Fruit fly (Drosophila melanogaster) whole organism, embryonic: Measurements from ENCODE around the gene CG12112.

Source experiments
- Abd-B ChIP-seq: fragments of 200-800 bp; sonication (Bioruptor generic); optimal IDR thresholded peaks from 2 replicates; lab custom pipeline; 2018; ENCODE audit warnings: missing biosample characterization, mild to moderate bottlenecking, missing genetic modification characterization, moderate library complexity
- Ada2b ChIP-seq: fragments of 200-800 bp; sonication (Bioruptor generic); IDR thresholded peaks from 2 replicates; pipeline ENCODE4 v1.3.6; 2022; ENCODE audit warnings: missing biosample characterization, missing genetic modification characterization
- C15 ChIP-seq: fragments of 200-800 bp; sonication (Bioruptor generic); IDR thresholded peaks from 3 replicates; pipeline ENCODE4 v1.3.6; 2022; ENCODE audit warnings: missing biosample characterization, missing genetic modification characterization
- CG10209 ChIP-seq: fragments of 200-800 bp; sonication (Bioruptor generic); optimal IDR thresholded peaks from 3 replicates; lab custom pipeline; 2017; ENCODE audit warnings: missing biosample characterization, mild to moderate bottlenecking, missing genetic modification characterization, missing genetic modification reagents
- CG10543 ChIP-seq: fragments of 200-800 bp; sonication (Bioruptor generic); optimal IDR thresholded peaks from 3 replicates; lab custom pipeline; 2017; ENCODE audit warnings: missing biosample characterization, mild to moderate bottlenecking, missing genetic modification characterization, moderate library complexity
- CG11504 ChIP-seq: fragments of 200-800 bp; sonication (Bioruptor generic); optimal IDR thresholded peaks from 3 replicates; lab custom pipeline; 2019; ENCODE audit warnings: missing biosample characterization, mild to moderate bottlenecking, missing genetic modification characterization, moderate library complexity
- CG11560 ChIP-seq: fragments of 200-800 bp; sonication (Bioruptor generic); IDR thresholded peaks from 3 replicates; pipeline ENCODE4 v1.3.6; 2022; ENCODE audit warnings: missing biosample characterization, missing genetic modification characterization
- CG11695 ChIP-seq: fragments of 200-800 bp; sonication (Bioruptor generic); IDR thresholded peaks from 3 replicates; pipeline ENCODE4 v1.3.6; 2022; ENCODE audit warnings: missing biosample characterization, missing genetic modification characterization
- CG12155 ChIP-seq: fragments of 200-800 bp; sonication (Bioruptor generic); optimal IDR thresholded peaks from 3 replicates; lab custom pipeline; 2016; ENCODE audit warnings: missing biosample characterization, missing genetic modification characterization
- CG14965 ChIP-seq: fragments of 200-800 bp; sonication (Bioruptor generic); optimal IDR thresholded peaks from 2 replicates; lab custom pipeline; 2016; ENCODE audit warnings: missing biosample characterization, missing genetic modification characterization, borderline replicate concordance
- CG15696 ChIP-seq: fragments of 200-800 bp; sonication (Bioruptor generic); optimal IDR thresholded peaks from 2 replicates; lab custom pipeline; 2019; ENCODE audit warnings: missing biosample characterization, mild to moderate bottlenecking, missing genetic modification characterization, moderate library complexity
- CG17802 ChIP-seq: fragments of 200-800 bp; sonication (Bioruptor generic); optimal IDR thresholded peaks from 2 replicates; lab custom pipeline; 2018; ENCODE audit warnings: missing biosample characterization, mild to moderate bottlenecking, missing genetic modification characterization, moderate library complexity
- CG18011 ChIP-seq: fragments of 200-800 bp; sonication (Bioruptor generic); optimal IDR thresholded peaks from 2 replicates; lab custom pipeline; 2017; ENCODE audit warnings: missing biosample characterization, missing genetic modification characterization, mild to moderate bottlenecking, moderate library complexity, missing genotype
- CG1832 ChIP-seq: fragments of 200-800 bp; sonication (Bioruptor generic); optimal IDR thresholded peaks from 2 replicates; lab custom pipeline; 2017; ENCODE audit warnings: missing biosample characterization, mild to moderate bottlenecking, missing genetic modification characterization, inconsistent platforms
- CG2875 ChIP-seq: fragments of 200-800 bp; sonication (Bioruptor generic); optimal IDR thresholded peaks from 2 replicates; lab custom pipeline; 2017; ENCODE audit warnings: missing biosample characterization, mild to moderate bottlenecking, missing genetic modification characterization, missing genetic modification reagents
- CG30020 ChIP-seq: fragments of 200-800 bp; optimal IDR thresholded peaks from 2 replicates; lab custom pipeline; 2019; ENCODE audit warnings: missing biosample characterization, mild to moderate bottlenecking, missing genetic modification characterization, moderate library complexity
- CG32767 ChIP-seq: fragments of 200-800 bp; sonication (Bioruptor generic); IDR thresholded peaks from 2 replicates; pipeline ENCODE4 v1.3.6; 2022; ENCODE audit warnings: missing biosample characterization, missing genetic modification characterization
- CG3995 ChIP-seq: fragments of 200-800 bp; sonication (Bioruptor generic); optimal IDR thresholded peaks from 3 replicates; lab custom pipeline; 2016; ENCODE audit warnings: missing biosample characterization, missing genetic modification characterization
- CG6765 ChIP-seq: fragments of 200-800 bp; sonication (Bioruptor generic); optimal IDR thresholded peaks from 3 replicates; lab custom pipeline; 2017; ENCODE audit warnings: missing biosample characterization, mild to moderate bottlenecking, missing genetic modification characterization
- CG6854 ChIP-seq: fragments of 200-800 bp; sonication (Bioruptor generic); optimal IDR thresholded peaks from 3 replicates; lab custom pipeline; 2017; ENCODE audit warnings: missing biosample characterization, mild to moderate bottlenecking, missing genetic modification characterization
- CG7556 ChIP-seq: fragments of 200-800 bp; sonication (Bioruptor generic); optimal IDR thresholded peaks from 2 replicates; lab custom pipeline; 2017; ENCODE audit warnings: missing biosample characterization, mild to moderate bottlenecking, missing genetic modification characterization
- CG9609 ChIP-seq: fragments of 200-800 bp; sonication (Bioruptor generic); optimal IDR thresholded peaks from 3 replicates; lab custom pipeline; 2016; ENCODE audit warnings: missing biosample characterization, missing genetic modification characterization
- CG9932 ChIP-seq: fragments of 200-800 bp; sonication (Bioruptor generic); IDR thresholded peaks from 2 replicates; pipeline ENCODE4 v1.3.6; 2022; ENCODE audit warnings: missing biosample characterization, missing genetic modification characterization
- Chrac-16 ChIP-seq: fragments of 200-800 bp; sonication (Bioruptor generic); optimal IDR thresholded peaks from 3 replicates; lab custom pipeline; 2016; ENCODE audit warnings: missing biosample characterization, missing genetic modification characterization
- CoRest ChIP-seq: fragments of 200-800 bp; sonication (Bioruptor generic); optimal IDR thresholded peaks from 3 replicates; lab custom pipeline; 2018; ENCODE audit warnings: missing biosample characterization, mild to moderate bottlenecking, missing genetic modification characterization, moderate library complexity
- E2f2 ChIP-seq: fragments of 200-800 bp; sonication (Bioruptor generic); IDR thresholded peaks from 2 replicates; pipeline ENCODE4 v1.3.6; 2022; ENCODE audit warnings: missing biosample characterization, missing genetic modification characterization
- Hr39 ChIP-seq: fragments of >200 bp; optimal IDR thresholded peaks from 2 replicates; lab custom pipeline; 2017
- Hr51 ChIP-seq, 2 experiments: fragments of 200-800 bp; sonication (Bioruptor generic); optimal IDR thresholded peaks; 2 replicates in 1 of 2; 3 replicates in 1 of 2; lab custom pipeline; 2016 to 2018; ENCODE audit warnings: missing biosample characterization in 2 of 2, missing genetic modification characterization in 2 of 2, mild to moderate bottlenecking in 1 of 2, moderate library complexity in 1 of 2
- Meics ChIP-seq: fragments of 200-800 bp; sonication (Bioruptor generic); optimal IDR thresholded peaks from 2 replicates; lab custom pipeline; 2017; ENCODE audit warnings: missing biosample characterization, mild to moderate bottlenecking, missing genetic modification characterization
- Myb ChIP-seq: fragments of 200-800 bp; sonication (Bioruptor generic); optimal IDR thresholded peaks from 2 replicates; lab custom pipeline; 2016; ENCODE audit warnings: missing biosample characterization, missing genetic modification characterization
- Nf-YC ChIP-seq: fragments of 200-800 bp; optimal IDR thresholded peaks from 3 replicates; lab custom pipeline; 2019; ENCODE audit warnings: missing biosample characterization, mild to moderate bottlenecking, missing genetic modification characterization, moderate library complexity
- Ravus ChIP-seq: fragments of 200-800 bp; sonication (Bioruptor generic); IDR thresholded peaks from 2 replicates; pipeline ENCODE4 v1.3.6; 2022; ENCODE audit warnings: missing biosample characterization, missing genetic modification characterization
- abd-A ChIP-seq: fragments of 200-800 bp; sonication (Bioruptor generic); optimal IDR thresholded peaks from 3 replicates; lab custom pipeline; 2019; ENCODE audit warnings: missing biosample characterization, mild to moderate bottlenecking, missing genetic modification characterization, moderate library complexity
- bigmax ChIP-seq: fragments of 200-800 bp; sonication (Bioruptor generic); optimal IDR thresholded peaks from 2 replicates; lab custom pipeline; 2018; ENCODE audit warnings: missing biosample characterization, mild to moderate bottlenecking, missing genetic modification characterization
- crc ChIP-seq: fragments of 200-800 bp; sonication (Bioruptor generic); optimal IDR thresholded peaks from 2 replicates; lab custom pipeline; 2016; ENCODE audit warnings: missing biosample characterization, missing genetic modification characterization
- dan ChIP-seq: fragments of 200-800 bp; sonication (Bioruptor generic); IDR thresholded peaks from 2 replicates; pipeline ENCODE4 v1.3.6; 2022; ENCODE audit warnings: missing biosample characterization, missing genetic modification characterization
- dmrt11E ChIP-seq: fragments of 200-800 bp; sonication (Bioruptor generic); optimal IDR thresholded peaks from 3 replicates; lab custom pipeline; 2018; ENCODE audit warnings: missing biosample characterization, mild to moderate bottlenecking, missing genetic modification characterization, moderate library complexity
- emc ChIP-seq: fragments of 200-800 bp; sonication (Bioruptor generic); optimal IDR thresholded peaks from 2 replicates; lab custom pipeline; 2016; ENCODE audit warnings: missing biosample characterization, missing genetic modification characterization
- ewg ChIP-seq: fragments of 200-800 bp; sonication (Bioruptor generic); optimal IDR thresholded peaks from 3 replicates; lab custom pipeline; 2017; ENCODE audit warnings: mild to moderate bottlenecking, missing biosample characterization, missing genetic modification reagents, missing genetic modification characterization
- gsb ChIP-seq: fragments of 200-800 bp; sonication (Bioruptor generic); IDR thresholded peaks from 2 replicates; pipeline ENCODE4 v1.3.6; 2022; ENCODE audit warnings: missing biosample characterization, missing genetic modification characterization
- klu ChIP-seq: fragments of 200-800 bp; sonication (Bioruptor generic); IDR thresholded peaks from 2 replicates; pipeline ENCODE4 v1.3.6; 2022; ENCODE audit warnings: missing biosample characterization, missing genetic modification characterization
- pb ChIP-seq: fragments of 200-800 bp; sonication (Bioruptor generic); optimal IDR thresholded peaks from 3 replicates; lab custom pipeline; 2016; ENCODE audit warnings: missing biosample characterization, missing genetic modification characterization
- phol ChIP-seq: fragments of 200-800 bp; sonication (Bioruptor generic); optimal IDR thresholded peaks from 3 replicates; lab custom pipeline; 2018; ENCODE audit warnings: missing biosample characterization, mild to moderate bottlenecking, missing genetic modification characterization, moderate library complexity
- prd ChIP-seq, 3 experiments: fragments of >200 bp in 2 of 3; fragments of 200-800 bp in 1 of 3; sonication (Bioruptor generic) in 1 of 3; optimal IDR thresholded peaks in 2 of 3; IDR thresholded peaks in 1 of 3; 2 replicates in 2 of 3; 3 replicates in 1 of 3; pipeline versions ENCODE4 v1.3.6 to Lab custom; 2017 to 2022; ENCODE audit warnings: missing biosample characterization in 1 of 3, missing genetic modification characterization in 1 of 3
- salm ChIP-seq: fragments of 200-800 bp; sonication (Bioruptor generic); optimal IDR thresholded peaks from 2 replicates; lab custom pipeline; 2018; ENCODE audit warnings: missing biosample characterization, mild to moderate bottlenecking, missing genetic modification characterization
- sens-2 ChIP-seq: fragments of 200-800 bp; sonication (Bioruptor generic); IDR thresholded peaks from 2 replicates; pipeline ENCODE4 v1.3.6; 2022; ENCODE audit warnings: missing biosample characterization, missing genetic modification characterization
- tap ChIP-seq: fragments of 200-800 bp; optimal IDR thresholded peaks from 3 replicates; lab custom pipeline; 2019; ENCODE audit warnings: missing biosample characterization, mild to moderate bottlenecking, missing genetic modification characterization, moderate library complexity
- toy ChIP-seq: fragments of 200-800 bp; sonication (Bioruptor generic); IDR thresholded peaks from 2 replicates; pipeline ENCODE4 v1.3.6; 2022; ENCODE audit warnings: missing biosample characterization, missing genetic modification characterization
- wdn ChIP-seq: fragments of 200-800 bp; sonication (Bioruptor generic); IDR thresholded peaks from 2 replicates; pipeline ENCODE4 v1.3.6; 2022; ENCODE audit warnings: missing biosample characterization, missing genetic modification characterization

The CG12112 gene

dm6 chrX:8560087-8560999 lies at the start of gene CG12112, which contains the start of gene Trf4-1 (continued):
- TF ChIP-seq CG32767 (GFP tag; lab: Robert Waterston, UW) (no peak), dan (GFP tag; lab: Robert Waterston, UW) (no peak), C15 (GFP tag; lab: Robert Waterston, UW) (no peak), CG6765 (GFP tag; lab: Kevin White, UChicago) (no peak), abd-A (tag; lab: Kevin White, UChicago) (peak; percentile 66), E2f2 (GFP tag; lab: Robert Waterston, UW) (peak; percentile 16; the same call in 1 of the 2 replicates), sens-2 (no peak), salm (tag; lab: Kevin White, UChicago) (no peak), CG15696 (tag; lab: Kevin White, UChicago) (peak; percentile 7), tap (tag; lab: Kevin White, UChicago) (no peak), CG3995 (GFP tag; lab: Kevin White, UChicago) (peak; percentile 68), CG9932 (GFP tag; lab: Robert Waterston, UW) (peak; percentile 42; the same call in 1 of the 2 replicates), Myb (GFP tag; lab: Kevin White, UChicago) (peak; percentile 88), CG11560 (tag; lab: Robert Waterston, UW) (peak; percentile 48; the same call in 2 of the 3 replicates), Hr51 (GFP tag; optimal IDR thresholded peaks at IDR 0.05; lab: Kevin White, UChicago) (peak; percentile 9 to 31), CG10543 (GFP tag; lab: Kevin White, UChicago) (peak; percentile 35), CG14965 (GFP tag; lab: Kevin White, UChicago) (no peak), Ravus (GFP tag; lab: Robert Waterston, UW) (no peak), wdn (no peak), CG17802 (tag; lab: Kevin White, UChicago) (no peak), CG12155 (GFP tag; lab: Kevin White, UChicago) (peak; percentile 55), Meics (GFP tag; lab: Kevin White, UChicago) (no peak), CG18011 (GFP tag; lab: Kevin White, UChicago) (no peak), pb (GFP tag; lab: Kevin White, UChicago) (no peak), dmrt11E (no peak), bigmax (no peak), Hr39 (lab: Kevin White, UChicago) (no peak), Chrac-16 (GFP tag; lab: Kevin White, UChicago) (peak; percentile 30), CG9609 (GFP tag; lab: Kevin White, UChicago) (no peak), klu (GFP tag; lab: Robert Waterston, UW) (no peak), gsb (GFP tag; lab: Robert Waterston, UW) (no peak), CG11695 (GFP tag; lab: Robert Waterston, UW) (no peak), CG1832 (GFP tag; lab: Kevin White, UChicago) (peak; percentile 86), Abd-B (GFP tag; lab: Kevin White, UChicago) (peak; percentile 45), crc (GFP tag; lab: Kevin White, UChicago) (no peak), CG11504 (tag; lab: Kevin White, UChicago) (peak; percentile 30), Nf-YC (tag; lab: Kevin White, UChicago) (peak; percentile 31), phol (peak; percentile 48), prd (optimal IDR thresholded peaks at IDR 0.05; lab: Kevin White, UChicago) (no peak), prd (GFP tag; IDR thresholded peaks at IDR 0.05; lab: Robert Waterston, UW) (no peak), CG6854 (GFP tag; lab: Kevin White, UChicago) (no peak), CoRest (peak; percentile 37), ewg (GFP tag; lab: Kevin White, UChicago) (no peak), emc (GFP tag; lab: Kevin White, UChicago) (no peak), CG7556 (GFP tag; lab: Kevin White, UChicago) (no peak), CG10209 (GFP tag; lab: Kevin White, UChicago) (no peak), toy (GFP tag; lab: Robert Waterston, UW) (no peak), Ada2b (GFP tag; lab: Robert Waterston, UW) (no peak), CG2875 (GFP tag; lab: Kevin White, UChicago) (no peak), CG30020 (tag; lab: Kevin White, UChicago) (peak; percentile 18)
